Worm (Caenorhabditis elegans): ENCODE results near the gene srh-203.

- TF ChIP-seq F39B2.1 (GFP tag; IDR thresholded peaks at IDR 0.05) (no peak), ets-4 (GFP tag; optimal IDR thresholded peaks at IDR 0.05) (no peak), F37B4.10 (GFP tag; IDR thresholded peaks at IDR 0.05) (no peak), fkh-3 (tag; optimal IDR thresholded peaks at IDR 0.05) (no peak), nhr-27 (tag; optimal IDR thresholded peaks at IDR 0.05) (no peak), ceh-40 (GFP tag; IDR thresholded peaks at IDR 0.05) (no peak), hlh-26 (GFP tag; conservative IDR thresholded peaks at IDR 0.05) (no peak)
Measured at ce11 chrV:17414951-17415350, 41.1 kb downstream of the srh-203 start, which contains the start of gene T27C5.12.

Data from whole organism, young adult.